Fruit fly (Drosophila melanogaster) whole organism, embryonic: ENCODE measurements around the gene flip.

Experiments
- CoRest ChIP-seq: fragments of 200-800 bp; sonication (Bioruptor generic); optimal IDR thresholded peaks from 3 replicates; lab custom pipeline; 2018; ENCODE audit warnings: missing biosample characterization, mild to moderate bottlenecking, missing genetic modification characterization, moderate library complexity
- Dek ChIP-seq: fragments of 200-800 bp; sonication (Bioruptor generic); optimal IDR thresholded peaks from 3 replicates; lab custom pipeline; 2019; ENCODE audit warnings: missing biosample characterization, mild to moderate bottlenecking, missing genetic modification characterization, moderate library complexity
- Doc2 ChIP-seq: fragments of 200-800 bp; sonication (Bioruptor generic); IDR thresholded peaks from 2 replicates; pipeline ENCODE4 v1.3.6; 2022; ENCODE audit warnings: missing biosample characterization, missing genetic modification characterization
- Hand ChIP-seq: fragments of 200-800 bp; sonication (Bioruptor generic); optimal IDR thresholded peaks from 2 replicates; lab custom pipeline; 2017; ENCODE audit warnings: mild to moderate bottlenecking, missing biosample characterization, missing genetic modification reagents, missing genetic modification characterization
- ftz-f1 ChIP-seq: fragments of 200-800 bp; sonication (Bioruptor generic); optimal IDR thresholded peaks from 2 replicates; lab custom pipeline; 2016; ENCODE audit warnings: missing biosample characterization, missing genetic modification characterization
- fu2 ChIP-seq: fragments of 200-800 bp; sonication (Bioruptor generic); optimal IDR thresholded peaks from 2 replicates; lab custom pipeline; 2016; ENCODE audit warnings: missing biosample characterization, missing genetic modification characterization
- lbe ChIP-seq: fragments of 200-800 bp; sonication (Bioruptor generic); optimal IDR thresholded peaks from 2 replicates; lab custom pipeline; 2016; ENCODE audit warnings: missing biosample characterization, mild to moderate bottlenecking, missing genetic modification characterization

DNA sequence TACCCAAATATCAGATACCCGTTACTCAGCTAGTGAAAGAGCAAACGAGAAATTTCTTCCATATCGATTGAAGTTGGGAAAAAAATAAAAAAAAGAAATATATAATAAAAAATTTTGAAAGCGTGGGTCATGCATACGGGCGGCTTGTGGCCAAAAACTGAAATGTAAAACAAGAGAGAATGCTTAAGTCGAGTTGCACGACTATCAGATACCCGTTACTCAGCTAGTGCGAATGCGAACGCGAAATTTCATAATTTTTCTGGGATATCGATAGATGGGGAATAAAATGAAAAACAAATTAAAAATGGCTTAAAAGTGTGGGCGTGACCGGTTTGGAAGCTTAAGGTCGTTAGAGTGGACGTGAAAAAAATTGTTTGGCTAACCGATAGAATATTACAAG is 9.4 kb downstream of the flip start:
- TF ChIP-seq CoRest (tag; lab: Kevin White, UChicago) (no peak), Doc2 (GFP tag; lab: Robert Waterston, UW) (no peak), fu2 (GFP tag; lab: Kevin White, UChicago) (no peak), Hand (no peak), Dek (tag; lab: Kevin White, UChicago) (no peak), ftz-f1 (GFP tag; lab: Kevin White, UChicago) (no peak), lbe (no peak)
